Worm (Caenorhabditis elegans) whole organism, L4 larva: Measurements from ENCODE around the gene rop-1.

ENCODE experiments used
- F10B5.3 ChIP-seq: sonication (generic microtip); optimal IDR thresholded peaks from 2 replicates; lab custom pipeline; 2016; ENCODE audit warnings: mild to moderate bottlenecking, missing genetic modification characterization, missing compliant biosample characterization
- pqm-1 ChIP-seq: sonication (generic microtip); optimal IDR thresholded peaks from 2 replicates; lab custom pipeline; 2017; ENCODE audit warnings: missing biosample characterization, missing genetic modification characterization
- skn-1 ChIP-seq: fragments of 150-350 bp; optimal IDR thresholded peaks from 2 replicates; lab custom pipeline; 2014; ENCODE audit warnings: missing biosample characterization, missing genetic modification characterization
- ztf-11 ChIP-seq: fragments of 150-350 bp; optimal IDR thresholded peaks from 2 replicates; lab custom pipeline; 2014; ENCODE audit warnings: missing biosample characterization, missing genetic modification characterization

- TF ChIP-seq F10B5.3 (tag; lab: Kevin White, UChicago) (no peak), pqm-1 (tag; lab: Kevin White, UChicago) (peak; percentile 50), ztf-11 (tag; lab: Kevin White, UChicago) (no peak), skn-1 (no peak)
These were observed 10.7 kb downstream of the rop-1 start for ce11 chrV:10244018-10244720.
